Fruit fly (Drosophila melanogaster) whole organism: ENCODE results near the gene CG42727.

ENCODE experiments used
- CG8478 ChIP-seq: fragments of >200 bp; optimal IDR thresholded peaks from 2 replicates; lab custom pipeline; 2018; ENCODE audit warnings: inconsistent platforms
- Dll ChIP-seq: fragments of >200 bp; optimal IDR thresholded peaks from 2 replicates; lab custom pipeline; 2017
- EcR ChIP-seq, 2 experiments: fragments of >200 bp; optimal IDR thresholded peaks; 2 replicates each; lab custom pipeline; 2017; ENCODE audit warnings: missing biosample characterization in 2 of 2, missing genetic modification characterization in 2 of 2, missing genetic modification reagents in 2 of 2
- pan ChIP-seq: fragments of >200 bp; optimal IDR thresholded peaks from 2 replicates; lab custom pipeline; 2017
- psq ChIP-seq: fragments of >200 bp; optimal IDR thresholded peaks from 2 replicates; lab custom pipeline; 2017
- usp ChIP-seq: fragments of >200 bp; optimal IDR thresholded peaks from 2 replicates; lab custom pipeline; 2017; ENCODE audit warnings: missing biosample characterization, missing genetic modification characterization, mixed read lengths

CG42727 gene

DNA sequence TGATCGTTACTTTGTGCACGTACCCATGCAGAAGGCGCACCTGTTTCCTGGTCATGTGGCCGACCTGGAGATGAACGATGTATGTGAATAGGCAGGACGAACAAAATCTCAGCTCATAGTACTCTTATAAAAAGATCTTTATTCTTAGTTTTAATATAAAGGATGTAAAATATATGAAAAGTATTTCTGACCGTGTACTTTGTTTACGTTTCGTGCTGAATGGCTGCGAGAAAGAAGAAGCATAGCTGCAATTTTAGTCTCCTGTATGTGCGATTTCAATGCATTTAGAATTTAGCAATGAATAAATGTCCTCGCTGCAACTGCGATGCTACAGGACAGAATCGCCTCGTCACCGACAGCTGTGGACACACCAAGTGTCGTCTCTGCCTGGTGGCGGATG lies at the start of gene CG42727, which contains the start of gene CG42726:
TSS of gene CG42727 (plus strand) at position 227 of the 400 bp plus-strand sequence.
TSS of gene CG42726 (plus strand) at position 227 of the 400 bp plus-strand sequence.
- TF ChIP-seq usp (GFP tag; lab: Kevin White, UChicago) (no peak), EcR (GFP tag; optimal IDR thresholded peaks at IDR 0.05; lab: Kevin White, UChicago) (no peak), Dll (lab: Kevin White, UChicago) (no peak)

DNA sequence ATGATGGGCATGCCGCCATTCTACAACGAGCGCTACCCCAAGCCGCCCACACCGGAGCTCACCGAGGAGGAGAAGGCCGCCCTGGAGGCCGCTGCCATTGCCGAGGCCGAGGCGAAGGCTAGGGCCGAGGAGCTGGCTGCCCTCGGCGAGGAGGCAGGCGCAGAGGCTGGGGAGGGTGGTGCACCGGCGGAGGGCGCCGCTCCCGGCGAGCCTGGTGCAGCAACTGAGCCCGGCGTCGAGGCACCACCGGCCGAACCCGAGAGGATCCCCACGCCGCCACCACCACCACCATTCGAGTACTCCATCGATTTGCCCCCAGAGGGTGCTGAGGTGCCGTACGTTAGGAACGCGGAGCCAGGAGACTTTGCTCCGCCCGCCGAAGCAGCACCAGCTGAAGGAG lies 42.6 kb upstream of the CG42727 start:
- TF ChIP-seq pan (lab: Kevin White, UChicago) (no peak), psq (no peak), usp (GFP tag; lab: Kevin White, UChicago) (no peak), CG8478 (lab: Kevin White, UChicago) (no peak), Dll (lab: Kevin White, UChicago) (no peak), EcR (GFP tag; optimal IDR thresholded peaks at IDR 0.05; lab: Kevin White, UChicago) (no peak)

DNA sequence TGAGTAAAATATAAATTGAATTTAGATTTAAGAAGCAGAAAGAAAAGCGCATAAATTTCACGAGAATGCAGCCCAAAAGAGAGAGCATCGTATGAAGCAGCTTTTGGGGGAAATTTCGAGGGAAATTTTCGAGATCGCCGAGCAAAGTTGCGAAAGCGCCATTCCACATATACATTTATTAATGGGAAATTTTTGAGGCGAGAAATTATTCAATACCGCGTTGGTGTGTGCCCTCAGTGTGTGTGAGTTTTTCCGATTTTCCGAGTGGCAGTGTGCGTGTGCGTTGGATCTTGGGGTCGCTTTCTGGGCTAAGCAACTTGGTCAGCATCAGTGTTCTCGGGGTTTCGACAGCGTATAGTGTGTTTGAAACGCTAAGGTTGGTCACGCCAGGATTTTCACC lies 37.9 kb upstream of the CG42727 start, which contains the start of gene Tm2:
TSS of gene Tm2 (plus strand) at position 270 of the 400 bp plus-strand sequence.
- TF ChIP-seq Dll (lab: Kevin White, UChicago), result no peak

DNA sequence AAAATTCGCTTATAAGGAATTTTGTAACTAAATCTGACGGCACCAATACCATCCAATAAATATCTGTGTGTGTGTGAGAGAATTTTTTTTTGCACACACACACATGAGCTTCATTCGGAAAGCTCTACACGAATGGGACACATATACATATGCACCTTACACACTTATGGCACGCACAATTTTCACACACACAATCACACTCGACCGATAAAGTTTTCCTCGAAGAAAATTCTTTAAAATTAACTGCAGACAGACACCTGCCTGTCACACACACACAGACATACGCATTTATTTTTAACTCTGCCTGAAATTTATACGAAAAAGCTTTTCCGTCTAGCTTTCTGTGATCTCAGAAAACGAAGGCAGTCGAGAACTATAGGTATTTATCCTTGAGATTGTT lies 37.2 kb upstream of the CG42727 start:
- no peak for TF ChIP-seq CG8478 (lab: Kevin White, UChicago)
- no peak for TF ChIP-seq pan (lab: Kevin White, UChicago)
- TF ChIP-seq psq, result no peak
- no peak for TF ChIP-seq EcR (GFP tag; optimal IDR thresholded peaks at IDR 0.05; lab: Kevin White, UChicago)

DNA sequence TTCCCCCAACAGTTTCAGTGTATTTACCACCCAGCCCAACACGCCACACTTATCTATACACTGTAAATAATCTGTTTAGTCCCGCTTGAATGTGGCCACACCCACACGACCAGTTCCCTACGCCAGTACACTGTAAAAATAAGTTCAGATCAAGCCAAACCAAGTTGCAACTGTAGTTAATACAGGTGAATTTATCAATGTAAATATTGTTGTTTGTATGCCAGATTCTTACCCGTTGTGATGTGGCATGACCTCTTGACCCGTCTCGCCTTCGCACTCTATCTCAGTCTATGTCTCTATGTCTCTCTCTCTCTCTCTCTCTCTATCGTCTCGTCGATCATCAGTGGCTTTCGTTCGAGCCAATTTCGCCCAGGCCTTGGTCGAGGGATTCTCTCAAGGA lies 34.0 kb upstream of the CG42727 start:
- TF ChIP-seq psq (no peak), pan (lab: Kevin White, UChicago) (no peak), usp (GFP tag; lab: Kevin White, UChicago) (no peak), Dll (lab: Kevin White, UChicago) (no peak)

DNA sequence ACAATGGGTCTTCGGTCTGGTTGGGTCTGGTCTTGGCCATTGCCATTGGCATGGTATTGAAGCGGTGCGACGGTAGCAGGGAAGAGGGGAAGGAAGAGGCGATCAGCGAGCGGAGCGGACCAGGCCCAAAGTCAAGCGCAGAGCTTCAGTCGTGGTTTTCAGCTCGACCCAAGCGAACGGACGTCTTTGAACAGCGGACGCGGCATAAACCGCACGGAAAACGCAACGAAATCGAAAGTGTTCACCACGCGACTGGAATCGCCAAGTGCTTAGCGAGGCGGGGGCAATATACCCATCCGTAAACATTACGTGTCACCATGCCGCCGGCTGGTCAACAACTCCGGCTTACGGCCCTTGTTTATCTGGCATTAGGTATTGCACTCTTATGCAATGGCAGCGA lies 31.5 kb upstream of the CG42727 start, which contains the start of gene CG14866:
TSS of gene CG14866 (plus strand) at position 146 of the 400 bp plus-strand sequence.
- no peak for TF ChIP-seq psq
- no peak for TF ChIP-seq usp (GFP tag; lab: Kevin White, UChicago)

DNA sequence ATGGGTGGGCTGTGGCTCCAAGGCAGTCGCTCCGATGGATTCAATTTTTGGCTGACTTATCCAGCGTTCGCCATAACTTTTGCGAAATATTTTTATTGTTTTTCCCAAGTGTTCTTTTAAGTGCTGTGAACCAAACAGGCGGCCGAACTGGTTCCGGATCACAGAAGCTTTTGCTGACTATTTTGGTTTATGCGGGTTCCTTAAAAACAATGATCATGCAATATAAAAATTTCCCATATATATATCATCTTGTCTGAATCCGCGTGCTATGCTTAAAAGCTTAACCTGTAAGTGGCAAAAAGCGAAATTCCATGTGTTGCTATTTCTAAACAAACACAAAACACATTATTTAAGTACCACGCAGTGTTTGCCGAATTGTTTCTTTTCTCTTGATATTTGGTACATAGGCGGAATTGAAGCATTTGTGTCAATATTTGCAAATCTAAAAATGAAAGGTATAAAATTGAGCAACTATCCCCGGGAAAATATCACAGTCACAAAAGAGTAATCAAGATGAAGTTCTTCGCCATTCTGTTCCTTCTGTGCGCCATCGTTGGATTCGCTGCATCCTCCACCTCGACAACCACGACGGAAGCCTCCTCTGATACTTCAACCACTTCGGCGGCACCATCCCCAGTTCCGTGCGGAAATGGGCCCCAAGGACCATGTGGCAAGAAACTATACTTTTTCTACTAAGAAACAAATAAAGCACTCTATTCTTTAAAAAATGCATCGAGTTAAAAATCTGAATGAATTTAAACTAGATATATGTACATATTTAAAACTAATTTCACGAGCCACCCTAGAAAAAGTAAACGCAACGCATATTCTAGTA lies 27.7 kb upstream of the CG42727 start, which contains the start of the genes CG6276 and CG44040:
TSS of gene CG6276 (minus strand) at position 158 of the 835 bp plus-strand sequence.
TSS of gene CG44040 (plus strand) at position 467 of the 835 bp plus-strand sequence.
- TF ChIP-seq psq (no peak), pan (lab: Kevin White, UChicago) (no peak), EcR (GFP tag; optimal IDR thresholded peaks at IDR 0.05; lab: Kevin White, UChicago) (no peak), Dll (lab: Kevin White, UChicago) (no peak), CG8478 (lab: Kevin White, UChicago) (no peak), usp (GFP tag; lab: Kevin White, UChicago) (no peak)

DNA sequence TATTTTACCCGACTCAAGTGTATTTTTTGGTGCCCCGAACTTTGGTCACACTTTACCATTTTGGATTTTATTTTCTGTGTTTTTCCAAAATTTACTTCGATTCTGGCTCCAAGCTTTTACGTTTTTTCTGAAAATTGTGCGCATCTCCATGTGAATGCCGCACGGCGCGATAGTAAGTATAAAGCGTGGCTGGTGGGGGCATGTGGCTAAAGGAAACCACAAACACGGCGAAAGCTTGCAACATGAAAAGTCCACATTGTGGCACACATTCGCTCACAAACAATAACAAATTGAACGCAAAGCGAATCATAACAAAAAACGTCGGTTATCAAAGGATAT lies 27.1 kb upstream of the CG42727 start, which contains the start of gene ear:
TSS of gene ear (plus strand) at position 10 of the 339 bp plus-strand sequence.
- TF ChIP-seq Dll (lab: Kevin White, UChicago) (no peak), psq (no peak), usp (GFP tag; lab: Kevin White, UChicago) (no peak), pan (lab: Kevin White, UChicago) (no peak), EcR (GFP tag; optimal IDR thresholded peaks at IDR 0.05; lab: Kevin White, UChicago) (no peak), CG8478 (lab: Kevin White, UChicago) (no peak)

DNA sequence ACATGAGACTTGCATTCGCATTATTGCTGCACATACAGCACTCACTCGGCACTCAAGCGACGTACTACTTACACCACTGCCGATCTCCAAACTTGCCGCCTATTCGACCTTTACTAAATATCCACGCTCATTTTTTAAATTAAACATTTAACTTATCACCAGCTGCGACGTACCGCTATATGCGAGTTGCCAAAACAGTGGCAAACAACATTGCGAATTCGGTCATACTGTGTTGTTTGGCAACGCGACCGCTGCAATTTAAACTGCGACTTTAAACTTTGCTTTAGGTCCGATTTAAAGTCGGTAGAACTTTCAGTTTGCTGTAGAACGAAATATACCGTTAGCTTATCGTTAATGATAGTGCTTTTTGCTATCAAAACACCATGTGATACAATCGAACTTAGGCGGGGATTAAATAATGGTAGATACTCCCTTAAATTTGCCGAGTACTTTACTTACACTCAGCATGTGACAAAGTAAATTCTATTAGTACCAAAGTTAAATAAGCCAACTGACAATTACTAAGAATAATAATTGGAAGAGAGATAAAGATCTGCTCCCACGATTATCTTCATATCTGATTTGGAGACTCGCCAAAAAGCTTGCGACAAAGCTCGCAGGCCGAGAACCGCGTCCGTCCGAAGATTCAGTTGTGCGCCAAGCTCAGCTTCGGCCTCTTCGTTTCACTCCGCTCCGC lies 19.6 kb upstream of the CG42727 start, which contains the start of the genes CG6236 and ea:
TSS of gene CG6236 (minus strand) at position 187 of the 697 bp plus-strand sequence.
TSS of gene ea (plus strand) at position 647 of the 697 bp plus-strand sequence.
- no peak for TF ChIP-seq EcR (GFP tag; optimal IDR thresholded peaks at IDR 0.05; lab: Kevin White, UChicago)
- TF ChIP-seq psq, result no peak
- TF ChIP-seq usp (GFP tag; lab: Kevin White, UChicago), result no peak
- TF ChIP-seq pan (lab: Kevin White, UChicago), result no peak
- TF ChIP-seq CG8478 (lab: Kevin White, UChicago), result no peak
- TF ChIP-seq Dll (lab: Kevin White, UChicago), result no peak

DNA sequence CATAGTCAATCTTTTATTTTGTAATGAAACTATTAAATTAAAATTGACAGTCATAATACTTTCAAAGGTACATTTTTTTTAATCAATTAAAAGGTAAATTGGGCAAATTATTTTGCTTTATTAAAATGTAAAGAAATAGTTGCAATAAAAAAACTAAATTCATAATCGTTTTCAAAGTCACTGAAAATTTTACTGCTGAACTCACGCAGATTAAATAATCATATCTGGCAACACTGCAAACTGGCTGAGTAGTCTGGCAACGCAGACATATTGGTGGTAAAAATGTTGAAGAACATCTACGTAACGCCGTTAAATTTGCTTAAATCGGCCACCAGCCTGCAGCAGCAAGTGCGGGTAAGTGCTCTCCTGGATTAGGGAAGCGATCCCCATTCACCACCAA lies 17.4 kb upstream of the CG42727 start, which contains the start of gene mRpL9:
TSS of gene mRpL9 (plus strand) at position 267 of the 400 bp plus-strand sequence.
- TF ChIP-seq pan (lab: Kevin White, UChicago) (no peak), usp (GFP tag; lab: Kevin White, UChicago) (no peak), EcR (GFP tag; optimal IDR thresholded peaks at IDR 0.05; lab: Kevin White, UChicago) (no peak), Dll (lab: Kevin White, UChicago) (no peak), CG8478 (lab: Kevin White, UChicago) (no peak), psq (no peak)

DNA sequence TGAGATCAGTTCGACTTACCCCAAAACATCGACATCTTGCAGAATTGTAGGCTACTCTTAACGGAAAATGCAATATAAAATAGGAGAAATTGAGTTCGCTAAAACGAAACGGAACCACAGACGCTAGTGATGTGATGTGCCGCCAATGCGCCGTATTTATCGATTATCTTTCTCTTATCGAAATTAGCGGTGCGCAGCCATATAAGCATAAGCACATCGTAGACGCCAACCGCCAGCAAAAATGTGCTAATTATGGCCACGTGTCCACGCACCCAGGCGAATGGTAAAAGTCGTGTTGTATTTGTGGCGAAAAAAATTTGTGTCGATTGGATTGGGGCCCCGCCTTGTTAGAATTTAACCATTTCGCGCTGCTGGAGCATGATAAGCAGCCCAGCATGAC lies 14.9 kb upstream of the CG42727 start, which contains the start of the genes Fkbp39 and Cyfip:
TSS of gene Fkbp39 (minus strand) at position 140 of the 400 bp plus-strand sequence.
TSS of gene Cyfip (plus strand) at position 273 of the 400 bp plus-strand sequence.
- TF ChIP-seq Dll (lab: Kevin White, UChicago) (no peak), EcR (GFP tag; optimal IDR thresholded peaks at IDR 0.05; lab: Kevin White, UChicago) (no peak), psq (no peak), usp (GFP tag; lab: Kevin White, UChicago) (no peak), CG8478 (lab: Kevin White, UChicago) (no peak), pan (lab: Kevin White, UChicago) (no peak)
